Worm (Caenorhabditis elegans) whole organism, L1 larva: ENCODE data around the gene T13C2.2.

ENCODE experiments used
- F16B12.6 ChIP-seq: fragments of 150-350 bp; optimal IDR thresholded peaks from 2 replicates; lab custom pipeline; 2014; ENCODE audit warnings: missing biosample characterization, missing genetic modification characterization
- alr-1 ChIP-seq: fragments of 200-800 bp; sonication (Bioruptor generic); optimal IDR thresholded peaks from 2 replicates; lab custom pipeline; 2018; ENCODE audit warnings: borderline replicate concordance, mild to moderate bottlenecking, missing genetic modification characterization, missing compliant biosample characterization
- ama-1 ChIP-seq: fragments of 150-350 bp; optimal IDR thresholded peaks from 2 replicates; lab custom pipeline; 2014
- ceh-63 ChIP-seq: fragments of 200-800 bp; sonication (Bioruptor generic); optimal IDR thresholded peaks from 2 replicates; lab custom pipeline; 2018; ENCODE audit warnings: mild to moderate bottlenecking, missing genetic modification characterization, missing compliant biosample characterization
- ceh-8 ChIP-seq: fragments of 200-800 bp; sonication (Bioruptor generic); optimal IDR thresholded peaks from 2 replicates; lab custom pipeline; 2018; ENCODE audit warnings: mild to moderate bottlenecking, missing genetic modification characterization, moderate library complexity, missing compliant biosample characterization
- ceh-82 ChIP-seq, 3 experiments: fragments of 150-350 bp in 1 of 3; sonication (generic microtip) in 2 of 3; optimal IDR thresholded peaks; 2 replicates each; lab custom pipeline; 2014 to 2017; ENCODE audit warnings: missing biosample characterization in 3 of 3, missing genetic modification characterization in 3 of 3
- ceh-90 ChIP-seq: sonication (generic microtip); optimal IDR thresholded peaks from 2 replicates; lab custom pipeline; 2016; ENCODE audit warnings: missing genetic modification characterization, missing compliant biosample characterization
- ces-1 ChIP-seq: fragments of 150-350 bp; optimal IDR thresholded peaks from 2 replicates; lab custom pipeline; 2014; ENCODE audit warnings: missing biosample characterization, missing genetic modification reagents, missing genetic modification characterization
- dpl-1 ChIP-seq, 3 experiments: fragments of 150-350 bp in 2 of 3; sonication (generic microtip) in 1 of 3; optimal IDR thresholded peaks; 2 replicates each; lab custom pipeline; 2014 to 2017; ENCODE audit warnings: missing biosample characterization in 3 of 3, missing genetic modification characterization in 3 of 3, missing genetic modification reagents in 3 of 3
- efl-1 ChIP-seq, 4 experiments: fragments of 150-350 bp; optimal IDR thresholded peaks in 3 of 4; peaks in 1 of 4; 1 replicate in 1 of 4; 2 replicates in 3 of 4; lab custom pipeline; 2014; ENCODE audit warnings: missing biosample characterization in 2 of 4, missing genetic modification characterization in 2 of 4, missing genetic modification reagents in 2 of 4
- efl-3 ChIP-seq: fragments of 200-800 bp; sonication (Bioruptor generic); optimal IDR thresholded peaks from 2 replicates; lab custom pipeline; 2018; ENCODE audit warnings: mild to moderate bottlenecking, missing genetic modification characterization, missing compliant biosample characterization
- egl-27 ChIP-seq, 2 experiments: fragments of 150-350 bp in 1 of 2; sonication (generic microtip); optimal IDR thresholded peaks; 3 replicates each; lab custom pipeline; 2017 to 2018; ENCODE audit warnings: missing biosample characterization in 2 of 2, missing genetic modification characterization in 2 of 2, missing genetic modification reagents in 2 of 2
- elt-2 ChIP-seq: sonication (generic microtip); optimal IDR thresholded peaks from 2 replicates; lab custom pipeline; 2016; ENCODE audit warnings: missing genetic modification characterization, mild to moderate bottlenecking, inconsistent platforms, missing compliant biosample characterization, missing genetic modification reagents
- elt-3 ChIP-seq, 6 experiments: fragments of 150-350 bp in 1 of 6; sonication (generic microtip); optimal IDR thresholded peaks; 2 replicates each; lab custom pipeline; 2017 to 2018; ENCODE audit warnings: missing biosample characterization in 6 of 6, missing genetic modification characterization in 6 of 6, inconsistent platforms in 1 of 6
- ets-5 ChIP-seq: fragments of 200-800 bp; sonication (Bioruptor generic); IDR thresholded peaks from 2 replicates; pipeline ENCODE4 v1.3.6; 2022; ENCODE audit warnings: missing genetic modification characterization, missing compliant biosample characterization
- fkh-10 ChIP-seq: sonication (generic microtip); optimal IDR thresholded peaks from 2 replicates; lab custom pipeline; 2017; ENCODE audit warnings: missing biosample characterization, missing genetic modification reagents, missing genetic modification characterization
- fkh-8 ChIP-seq: sonication (generic microtip); optimal IDR thresholded peaks from 2 replicates; lab custom pipeline; 2016; ENCODE audit warnings: mild to moderate bottlenecking, missing genetic modification characterization, missing compliant biosample characterization
- grh-1 ChIP-seq: fragments of 200-800 bp; sonication (Bioruptor generic); IDR thresholded peaks from 2 replicates; pipeline ENCODE4 v1.3.6; 2022; ENCODE audit warnings: missing genetic modification reagents, missing genetic modification characterization, missing compliant biosample characterization
- hlh-17 ChIP-seq: fragments of 200-800 bp; sonication (Bioruptor generic); optimal IDR thresholded peaks from 2 replicates; lab custom pipeline; 2018; ENCODE audit warnings: missing genetic modification characterization, mild to moderate bottlenecking, missing compliant biosample characterization, moderate library complexity, borderline replicate concordance
- hpl-2 ChIP-seq: fragments of 150-350 bp; optimal IDR thresholded peaks from 2 replicates; lab custom pipeline; 2014; ENCODE audit warnings: missing biosample characterization, missing genetic modification reagents, missing genetic modification characterization
- isw-1 ChIP-seq: fragments of 200-800 bp; sonication (Bioruptor generic); IDR thresholded peaks from 2 replicates; pipeline ENCODE4 v1.3.6; 2022; ENCODE audit warnings: missing genetic modification characterization, missing compliant biosample characterization
- jun-1 ChIP-seq: fragments of 150-350 bp; optimal IDR thresholded peaks from 2 replicates; lab custom pipeline; 2014; ENCODE audit warnings: missing biosample characterization, missing genetic modification reagents, missing genetic modification characterization
- lin-13 ChIP-seq: fragments of 150-350 bp; optimal IDR thresholded peaks from 2 replicates; lab custom pipeline; 2014; ENCODE audit warnings: missing biosample characterization, missing genetic modification reagents, missing genetic modification characterization
- lin-14 ChIP-seq: fragments of 200-800 bp; sonication (Bioruptor generic); optimal IDR thresholded peaks from 2 replicates; lab custom pipeline; 2018; ENCODE audit warnings: mild to moderate bottlenecking, missing genetic modification characterization, moderate library complexity, missing compliant biosample characterization
- lin-15B ChIP-seq: fragments of 150-350 bp; sonication (generic microtip); optimal IDR thresholded peaks from 3 replicates; lab custom pipeline; 2014; ENCODE audit warnings: missing biosample characterization, missing genetic modification characterization
- lin-35 ChIP-seq, 2 experiments: fragments of 150-350 bp; optimal IDR thresholded peaks; 2 replicates each; lab custom pipeline; 2014; ENCODE audit warnings: missing biosample characterization in 2 of 2, missing genetic modification characterization in 2 of 2, missing genetic modification reagents in 2 of 2
- lir-3 ChIP-seq: sonication (generic microtip); optimal IDR thresholded peaks from 2 replicates; lab custom pipeline; 2016; ENCODE audit warnings: mild to moderate bottlenecking, missing genetic modification characterization, moderate library complexity, missing compliant biosample characterization; ENCODE audit not compliant: poor library complexity
- lsy-2 ChIP-seq, 2 experiments: fragments of 150-350 bp; optimal IDR thresholded peaks; 2 replicates each; lab custom pipeline; 2014; ENCODE audit warnings: missing biosample characterization in 2 of 2, missing genetic modification characterization in 2 of 2
- mab-9 ChIP-seq: fragments of 200-800 bp; sonication (Bioruptor generic); IDR thresholded peaks from 2 replicates; pipeline ENCODE4 v1.3.6; 2022; ENCODE audit warnings: missing genetic modification reagents, missing genetic modification characterization, missing compliant biosample characterization
- mef-2 ChIP-seq: fragments of 150-350 bp; optimal IDR thresholded peaks from 2 replicates; lab custom pipeline; 2014; ENCODE audit warnings: missing biosample characterization, missing genetic modification characterization
- mep-1 ChIP-seq: fragments of 150-350 bp; optimal IDR thresholded peaks from 2 replicates; lab custom pipeline; 2014; ENCODE audit warnings: missing biosample characterization, missing genetic modification characterization
- nhr-11 ChIP-seq: fragments of 150-350 bp; optimal IDR thresholded peaks from 2 replicates; lab custom pipeline; 2014; ENCODE audit warnings: missing biosample characterization, missing genetic modification characterization
- nhr-47 ChIP-seq: sonication (generic microtip); optimal IDR thresholded peaks from 2 replicates; lab custom pipeline; 2016; ENCODE audit warnings: mild to moderate bottlenecking, missing genetic modification characterization, moderate library complexity, missing compliant biosample characterization
- nhr-71 ChIP-seq: sonication (generic microtip); optimal IDR thresholded peaks from 2 replicates; lab custom pipeline; 2016; ENCODE audit warnings: mild to moderate bottlenecking, missing genetic modification characterization, moderate library complexity, missing compliant biosample characterization
- nhr-76 ChIP-seq: sonication (generic microtip); optimal IDR thresholded peaks from 2 replicates; lab custom pipeline; 2017; ENCODE audit warnings: missing biosample characterization, missing genetic modification characterization
- nhr-90 ChIP-seq: sonication (generic microtip); optimal IDR thresholded peaks from 2 replicates; lab custom pipeline; 2016; ENCODE audit warnings: mild to moderate bottlenecking, missing genetic modification characterization, missing compliant biosample characterization; ENCODE audit not compliant: poor library complexity
- pqm-1 ChIP-seq: sonication (generic microtip); optimal IDR thresholded peaks from 3 replicates; lab custom pipeline; 2017; ENCODE audit warnings: missing biosample characterization, missing genetic modification characterization
- rnt-1 ChIP-seq: sonication (generic microtip); optimal IDR thresholded peaks from 2 replicates; lab custom pipeline; 2016; ENCODE audit warnings: mild to moderate bottlenecking, missing genetic modification characterization, moderate library complexity, missing compliant biosample characterization
- skn-1 ChIP-seq: fragments of 150-350 bp; optimal IDR thresholded peaks from 2 replicates; lab custom pipeline; 2014; ENCODE audit warnings: missing biosample characterization, missing genetic modification characterization
- sup-37 ChIP-seq: fragments of 200-800 bp; sonication (Bioruptor generic); optimal IDR thresholded peaks from 2 replicates; lab custom pipeline; 2018; ENCODE audit warnings: mild to moderate bottlenecking, missing genetic modification characterization, missing compliant biosample characterization
- swsn-7 ChIP-seq: sonication (generic microtip); optimal IDR thresholded peaks from 2 replicates; lab custom pipeline; 2016; ENCODE audit warnings: missing genetic modification characterization, missing compliant biosample characterization
- tbx-2 ChIP-seq: sonication (generic microtip); optimal IDR thresholded peaks from 2 replicates; lab custom pipeline; 2016; ENCODE audit warnings: missing genetic modification characterization, missing compliant biosample characterization
- unc-130 ChIP-seq: fragments of 150-350 bp; optimal IDR thresholded peaks from 2 replicates; lab custom pipeline; 2017; ENCODE audit warnings: missing biosample characterization, missing genetic modification characterization, inconsistent platforms
- unc-62 ChIP-seq: fragments of 150-350 bp; optimal IDR thresholded peaks from 2 replicates; lab custom pipeline; 2014; ENCODE audit warnings: missing biosample characterization, missing genetic modification reagents, missing genetic modification characterization
- unc-86 ChIP-seq: sonication (generic microtip); optimal IDR thresholded peaks from 2 replicates; lab custom pipeline; 2016; ENCODE audit warnings: missing genetic modification characterization, missing compliant biosample characterization
- vab-15 ChIP-seq: sonication (generic microtip); optimal IDR thresholded peaks from 2 replicates; lab custom pipeline; 2017; ENCODE audit warnings: missing genotype, mild to moderate bottlenecking, missing genetic modification characterization, missing compliant biosample characterization
- xbp-1 ChIP-seq: sonication (generic microtip); optimal IDR thresholded peaks from 2 replicates; lab custom pipeline; 2016; ENCODE audit warnings: missing genetic modification characterization, missing compliant biosample characterization
- zip-4 ChIP-seq: fragments of 200-800 bp; sonication (Bioruptor generic); optimal IDR thresholded peaks from 2 replicates; lab custom pipeline; 2018; ENCODE audit warnings: mild to moderate bottlenecking, missing genetic modification characterization, moderate library complexity, missing compliant biosample characterization

T13C2.2 gene

DNA sequence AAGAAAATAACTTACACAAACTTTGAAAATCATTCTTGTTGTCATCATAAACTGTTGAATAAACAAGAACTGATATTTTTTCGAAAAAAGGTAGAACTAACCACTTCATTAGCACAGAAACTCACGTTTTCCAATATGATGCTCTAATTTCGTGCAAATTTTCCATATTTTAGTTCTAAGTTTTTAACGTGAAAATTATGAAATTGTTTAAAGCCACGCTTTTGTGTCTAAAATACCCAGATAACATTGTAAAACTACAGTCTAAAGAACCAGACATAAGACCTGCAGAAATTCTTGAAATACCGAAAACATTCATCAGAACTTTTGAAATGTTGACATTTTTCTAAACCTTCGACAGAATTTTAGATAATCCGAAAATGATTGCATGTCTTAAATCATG is 15.2 kb downstream of the T13C2.2 start, which contains the start of gene F31E8.5:
Gene F31E8.5 (minus strand): TSS at position 101 of the 400 bp plus-strand sequence.
- TF ChIP-seq ces-1 (GFP tag; lab: Kevin White, UChicago) (no peak), grh-1 (no peak), alr-1 (tag; lab: Kevin White, UChicago) (no peak), ceh-63 (GFP tag; lab: Kevin White, UChicago) (no peak), mef-2 (no peak), vab-15 (no peak), hlh-17 (GFP tag; lab: Kevin White, UChicago) (no peak), skn-1 (no peak), elt-3 (tag; optimal IDR thresholded peaks at IDR 0.05; lab: Kevin White, UChicago) (no peak), rnt-1 (tag; lab: Kevin White, UChicago) (no peak), lir-3 (tag; lab: Kevin White, UChicago) (no peak), lin-15B (tag; lab: Kevin White, UChicago) (no peak), dpl-1 (GFP tag; optimal IDR thresholded peaks at IDR 0.05; lab: Kevin White, UChicago) (no peak), unc-130 (tag; lab: Kevin White, UChicago) (no peak), xbp-1 (tag; lab: Kevin White, UChicago) (no peak), egl-27 (tag; optimal IDR thresholded peaks at IDR 0.05; lab: Kevin White, UChicago) (no peak), ceh-8 (GFP tag; lab: Kevin White, UChicago) (no peak), jun-1 (tag; lab: Kevin White, UChicago) (no peak)

- TF ChIP-seq ceh-90 (tag; lab: Kevin White, UChicago) (no peak), lin-35 (GFP tag; optimal IDR thresholded peaks at IDR 0.05; lab: Kevin White, UChicago) (peak in 1 of 2 experiments; percentile 5), sup-37 (GFP tag; lab: Kevin White, UChicago) (no peak), fkh-8 (tag; lab: Kevin White, UChicago) (peak; percentile 51), isw-1 (no peak), hpl-2 (no peak), xbp-1 (tag; lab: Kevin White, UChicago) (no peak), unc-86 (tag; lab: Kevin White, UChicago) (peak; percentile 16), alr-1 (tag; lab: Kevin White, UChicago) (no peak), zip-4 (GFP tag; lab: Kevin White, UChicago) (no peak), nhr-76 (no peak), fkh-10 (peak; percentile 12), efl-1 (optimal IDR thresholded peaks at IDR 0.05; lab: Kevin White, UChicago) (no peak), efl-1 (GFP tag; optimal IDR thresholded peaks at IDR 0.05 in 1 of 2; lab: Kevin White, UChicago) (no peak), jun-1 (tag; lab: Kevin White, UChicago) (no peak), lin-14 (GFP tag; lab: Kevin White, UChicago) (peak; percentile 78), vab-15 (no peak), mab-9 (GFP tag; lab: Robert Waterston, UW) (no peak), lin-13 (no peak), pqm-1 (no peak), nhr-11 (tag; lab: Kevin White, UChicago) (no peak), nhr-90 (tag; lab: Kevin White, UChicago) (no peak), ceh-82 (tag; optimal IDR thresholded peaks at IDR 0.05; lab: Kevin White, UChicago) (peak in 1 of 3 experiments; percentile 31), nhr-47 (tag; lab: Kevin White, UChicago) (peak; percentile 29), tbx-2 (peak; percentile 21), unc-62 (GFP tag; lab: Kevin White, UChicago) (no peak), swsn-7 (tag; lab: Kevin White, UChicago) (peak; percentile 33), efl-3 (no peak), nhr-71 (tag; lab: Kevin White, UChicago) (peak; percentile 20), ama-1 (lab: Kevin White, UChicago) (no peak), elt-2 (tag; lab: Kevin White, UChicago) (no peak), F16B12.6 (no peak), mep-1 (tag; lab: Kevin White, UChicago) (peak; percentile 22), skn-1 (no peak), lsy-2 (tag; optimal IDR thresholded peaks at IDR 0.05; lab: Kevin White, UChicago) (peak in 1 of 2 experiments; percentile 33), ets-5 (GFP tag; lab: Robert Waterston, UW) (no peak)
Measured at ce11 chrII:6808539-6808938, 16.5 kb downstream of the T13C2.2 start.
